Worm (Caenorhabditis elegans) whole organism, mixed stage, embryonic: ENCODE measurements around the gene lbp-8.

Experiments
- ceh-83 ChIP-seq: fragments of 200-800 bp; sonication (Bioruptor generic); optimal IDR thresholded peaks from 2 replicates; lab custom pipeline; 2018; ENCODE audit warnings: mild to moderate bottlenecking, missing genetic modification characterization, missing compliant biosample characterization
- ham-2 ChIP-seq: fragments of 200-800 bp; sonication (Bioruptor generic); optimal IDR thresholded peaks from 2 replicates; lab custom pipeline; 2018; ENCODE audit warnings: mild to moderate bottlenecking, missing genetic modification characterization, missing compliant biosample characterization
- nhr-12 ChIP-seq: fragments of 150-350 bp; optimal IDR thresholded peaks from 2 replicates; lab custom pipeline; 2014; ENCODE audit warnings: missing biosample characterization, missing genetic modification characterization
- nhr-2 ChIP-seq: fragments of 150-350 bp; optimal IDR thresholded peaks from 2 replicates; lab custom pipeline; 2014; ENCODE audit warnings: missing biosample characterization, missing genetic modification characterization
- pha-4 ChIP-seq: fragments of 150-350 bp; optimal IDR thresholded peaks from 2 replicates; lab custom pipeline; 2018; ENCODE audit warnings: missing biosample characterization, missing genetic modification reagents, missing genetic modification characterization
- tbx-8 ChIP-seq: fragments of 200-800 bp; sonication (Bioruptor generic); optimal IDR thresholded peaks from 2 replicates; lab custom pipeline; 2018; ENCODE audit warnings: mild to moderate bottlenecking, missing genetic modification characterization, moderate library complexity, missing compliant biosample characterization
- ztf-11 ChIP-seq: fragments of 150-350 bp; optimal IDR thresholded peaks from 2 replicates; lab custom pipeline; 2014; ENCODE audit warnings: missing biosample characterization, missing genetic modification characterization

- TF ChIP-seq ham-2, result no peak
- TF ChIP-seq pha-4, result no peak
- no peak for TF ChIP-seq ceh-83 (GFP tag; lab: Kevin White, UChicago)
- no peak for TF ChIP-seq nhr-12 (tag; lab: Kevin White, UChicago)
- TF ChIP-seq ztf-11 (tag; lab: Kevin White, UChicago), result no peak
- no peak for TF ChIP-seq tbx-8
- no peak for TF ChIP-seq nhr-2 (tag; lab: Kevin White, UChicago)
Observed at ce11 chrV:13916196-13916595, 25.6 kb downstream of the lbp-8 start, which contains the start of gene str-252.
